Fruit fly (Drosophila melanogaster) whole organism, embryonic: ENCODE data around the gene CG6689.

Experiments used
- Aef1 ChIP-seq: fragments of 200-800 bp; sonication (Bioruptor generic); IDR thresholded peaks from 3 replicates; pipeline ENCODE4 v1.3.6; 2022; ENCODE audit warnings: missing biosample characterization, missing genetic modification characterization
- CG11456 ChIP-seq: fragments of 200-800 bp; sonication (Bioruptor generic); IDR thresholded peaks from 3 replicates; pipeline ENCODE4 v1.3.6; 2022; ENCODE audit warnings: missing biosample characterization, missing genetic modification characterization
- CG11504 ChIP-seq: fragments of 200-800 bp; sonication (Bioruptor generic); optimal IDR thresholded peaks from 3 replicates; lab custom pipeline; 2019; ENCODE audit warnings: missing biosample characterization, mild to moderate bottlenecking, missing genetic modification characterization, moderate library complexity
- CG11723 ChIP-seq: fragments of 200-800 bp; sonication (Bioruptor generic); optimal IDR thresholded peaks from 2 replicates; lab custom pipeline; 2017; ENCODE audit warnings: missing biosample characterization, mild to moderate bottlenecking, missing genetic modification characterization
- CG12236 ChIP-seq: fragments of 200-800 bp; sonication (Bioruptor generic); optimal IDR thresholded peaks from 2 replicates; lab custom pipeline; 2016; ENCODE audit warnings: missing biosample characterization, missing genetic modification characterization
- CG14014 ChIP-seq: fragments of 200-800 bp; sonication (Bioruptor generic); IDR thresholded peaks from 2 replicates; pipeline ENCODE4 v1.3.6; 2022; ENCODE audit warnings: missing biosample characterization, missing genetic modification characterization
- CG15479 ChIP-seq: fragments of 200-800 bp; sonication (Bioruptor generic); optimal IDR thresholded peaks from 3 replicates; lab custom pipeline; 2019; ENCODE audit warnings: missing biosample characterization, mild to moderate bottlenecking, missing genetic modification characterization, moderate library complexity
- CG17359 ChIP-seq: fragments of 200-800 bp; sonication (Bioruptor generic); optimal IDR thresholded peaks from 3 replicates; lab custom pipeline; 2018; ENCODE audit warnings: missing biosample characterization, mild to moderate bottlenecking, missing genetic modification characterization, moderate library complexity
- CG18476 ChIP-seq: fragments of 200-800 bp; sonication (Bioruptor generic); optimal IDR thresholded peaks from 2 replicates; lab custom pipeline; 2016; ENCODE audit warnings: missing biosample characterization, mild to moderate bottlenecking, missing genetic modification characterization
- CG2129 ChIP-seq: fragments of 200-800 bp; sonication (Bioruptor generic); IDR thresholded peaks from 2 replicates; pipeline ENCODE4 v1.3.6; 2022; ENCODE audit warnings: missing biosample characterization, missing genetic modification characterization; ENCODE audit not compliant: partially characterized antibody
- CG31365 ChIP-seq: fragments of 200-800 bp; sonication (Bioruptor generic); optimal IDR thresholded peaks from 2 replicates; lab custom pipeline; 2018; ENCODE audit warnings: missing biosample characterization, mild to moderate bottlenecking, missing genetic modification characterization
- CG3847 ChIP-seq: fragments of 200-800 bp; sonication (Bioruptor generic); IDR thresholded peaks from 2 replicates; pipeline ENCODE4 v1.3.6; 2022; ENCODE audit warnings: missing biosample characterization, missing genetic modification characterization
- CG6654 ChIP-seq: fragments of 200-800 bp; sonication (Bioruptor generic); optimal IDR thresholded peaks from 2 replicates; lab custom pipeline; 2017; ENCODE audit warnings: missing biosample characterization, mild to moderate bottlenecking, missing genetic modification characterization
- CG6854 ChIP-seq: fragments of 200-800 bp; sonication (Bioruptor generic); optimal IDR thresholded peaks from 3 replicates; lab custom pipeline; 2017; ENCODE audit warnings: missing biosample characterization, mild to moderate bottlenecking, missing genetic modification characterization
- CG7556 ChIP-seq: fragments of 200-800 bp; sonication (Bioruptor generic); optimal IDR thresholded peaks from 2 replicates; lab custom pipeline; 2017; ENCODE audit warnings: missing biosample characterization, mild to moderate bottlenecking, missing genetic modification characterization
- CG9727 ChIP-seq: fragments of 200-800 bp; sonication (Bioruptor generic); optimal IDR thresholded peaks from 3 replicates; lab custom pipeline; 2017; ENCODE audit warnings: missing biosample characterization, mild to moderate bottlenecking, missing genetic modification characterization
- Camta ChIP-seq: fragments of 200-800 bp; sonication (Bioruptor generic); optimal IDR thresholded peaks from 2 replicates; lab custom pipeline; 2016; ENCODE audit warnings: missing biosample characterization, missing genetic modification characterization
- CkIIα-i1 ChIP-seq: fragments of 200-800 bp; sonication (Bioruptor generic); IDR thresholded peaks from 2 replicates; pipeline ENCODE4 v1.3.6; 2022; ENCODE audit warnings: missing biosample characterization, missing genetic modification characterization
- D19A ChIP-seq: fragments of 200-800 bp; optimal IDR thresholded peaks from 3 replicates; lab custom pipeline; 2019; ENCODE audit warnings: missing biosample characterization, mild to moderate bottlenecking, missing genetic modification characterization, moderate library complexity
- Dek ChIP-seq: fragments of 200-800 bp; sonication (Bioruptor generic); optimal IDR thresholded peaks from 3 replicates; lab custom pipeline; 2019; ENCODE audit warnings: missing biosample characterization, mild to moderate bottlenecking, missing genetic modification characterization, moderate library complexity
- Dip3 ChIP-seq: fragments of 200-800 bp; sonication (Bioruptor generic); optimal IDR thresholded peaks from 3 replicates; lab custom pipeline; 2016; ENCODE audit warnings: missing biosample characterization, missing genetic modification characterization
- Drgx ChIP-seq: fragments of 200-800 bp; sonication (Bioruptor generic); IDR thresholded peaks from 2 replicates; pipeline ENCODE4 v1.3.6; 2022; ENCODE audit warnings: missing biosample characterization, missing genetic modification characterization
- E2f1 ChIP-seq: fragments of 200-800 bp; sonication (Bioruptor generic); IDR thresholded peaks from 2 replicates; pipeline ENCODE4 v1.3.6; 2022; ENCODE audit warnings: missing biosample characterization, missing genetic modification characterization
- E2f2 ChIP-seq: fragments of 200-800 bp; sonication (Bioruptor generic); IDR thresholded peaks from 2 replicates; pipeline ENCODE4 v1.3.6; 2022; ENCODE audit warnings: missing biosample characterization, missing genetic modification characterization
- ERR ChIP-seq: fragments of 200-800 bp; sonication (Bioruptor generic); optimal IDR thresholded peaks from 2 replicates; lab custom pipeline; 2016; ENCODE audit warnings: missing biosample characterization, missing genetic modification characterization
- Eip74EF ChIP-seq, 2 experiments: fragments of 200-800 bp in 1 of 2; fragments of >200 bp in 1 of 2; sonication (Bioruptor generic) in 1 of 2; optimal IDR thresholded peaks; 2 replicates each; lab custom pipeline; 2017 to 2019; ENCODE audit warnings: missing biosample characterization in 2 of 2, missing genetic modification characterization in 2 of 2, mild to moderate bottlenecking in 1 of 2, moderate library complexity in 1 of 2
- Ets65A ChIP-seq: fragments of 200-800 bp; sonication (Bioruptor generic); peaks from one replicate; lab custom pipeline; 2016; ENCODE audit warnings: missing biosample characterization, missing genetic modification characterization
- Fer1 ChIP-seq: fragments of 200-800 bp; sonication (Bioruptor generic); optimal IDR thresholded peaks from 2 replicates; lab custom pipeline; 2017; ENCODE audit warnings: missing biosample characterization, mild to moderate bottlenecking, missing genetic modification characterization
- GATAe ChIP-seq: fragments of 200-800 bp; sonication (Bioruptor generic); conservative IDR thresholded peaks from 2 replicates; pipeline ENCODE4 v1.3.6; 2022; ENCODE audit warnings: missing biosample characterization, missing genetic modification characterization
- H2.0 ChIP-seq: fragments of 200-800 bp; sonication (Bioruptor generic); IDR thresholded peaks from 2 replicates; pipeline ENCODE4 v1.3.6; 2022; ENCODE audit warnings: missing biosample characterization, missing genetic modification characterization
- HLH54F ChIP-seq: fragments of 200-800 bp; sonication (Bioruptor generic); optimal IDR thresholded peaks from 3 replicates; lab custom pipeline; 2016; ENCODE audit warnings: missing biosample characterization, missing genetic modification characterization
- Hey ChIP-seq: fragments of 200-800 bp; sonication (Bioruptor generic); optimal IDR thresholded peaks from 3 replicates; lab custom pipeline; 2018; ENCODE audit warnings: missing biosample characterization, mild to moderate bottlenecking, missing genetic modification characterization
- Hr39 ChIP-seq: fragments of >200 bp; optimal IDR thresholded peaks from 2 replicates; lab custom pipeline; 2017
- Med ChIP-seq: fragments of 200-800 bp; sonication (Bioruptor generic); peaks from one replicate; lab custom pipeline; 2016; ENCODE audit warnings: missing biosample characterization, missing genetic modification characterization, mild to moderate bottlenecking, inconsistent platforms, moderate library complexity
- Meics ChIP-seq: fragments of 200-800 bp; sonication (Bioruptor generic); optimal IDR thresholded peaks from 2 replicates; lab custom pipeline; 2017; ENCODE audit warnings: missing biosample characterization, mild to moderate bottlenecking, missing genetic modification characterization
- Poxn ChIP-seq: fragments of 200-800 bp; sonication (Bioruptor generic); IDR thresholded peaks from 2 replicates; pipeline ENCODE4 v1.3.6; 2022; ENCODE audit warnings: missing biosample characterization, missing genetic modification characterization
- Usf ChIP-seq: fragments of 200-800 bp; sonication (Bioruptor generic); optimal IDR thresholded peaks from 2 replicates; lab custom pipeline; 2017; ENCODE audit warnings: missing genotype, missing biosample characterization, missing genetic modification characterization
- ci ChIP-seq: fragments of 200-800 bp; sonication (Bioruptor generic); IDR thresholded peaks from 3 replicates; pipeline ENCODE4 v1.3.6; 2022; ENCODE audit warnings: missing biosample characterization, missing genetic modification characterization
- dmrt99B ChIP-seq: fragments of 200-800 bp; sonication (Bioruptor generic); optimal IDR thresholded peaks from 2 replicates; lab custom pipeline; 2018; ENCODE audit warnings: missing biosample characterization, mild to moderate bottlenecking, missing genetic modification characterization, moderate library complexity
- esg ChIP-seq: fragments of 200-800 bp; sonication (Bioruptor generic); conservative IDR thresholded peaks from 2 replicates; pipeline ENCODE4 v1.3.6; 2022; ENCODE audit warnings: missing biosample characterization, missing genetic modification characterization
- fd64A ChIP-seq: fragments of 200-800 bp; sonication (Bioruptor generic); optimal IDR thresholded peaks from 3 replicates; lab custom pipeline; 2018; ENCODE audit warnings: missing biosample characterization, mild to moderate bottlenecking, missing genetic modification characterization
- jumu ChIP-seq: fragments of 200-800 bp; sonication (Bioruptor generic); optimal IDR thresholded peaks from 3 replicates; lab custom pipeline; 2016; ENCODE audit warnings: missing biosample characterization, missing genetic modification characterization
- kay ChIP-seq: fragments of 200-800 bp; sonication (Bioruptor generic); optimal IDR thresholded peaks from 2 replicates; lab custom pipeline; 2016; ENCODE audit warnings: missing biosample characterization, missing genetic modification characterization
- odd ChIP-seq: fragments of 200-800 bp; sonication (Bioruptor generic); optimal IDR thresholded peaks from 2 replicates; lab custom pipeline; 2017; ENCODE audit warnings: missing biosample characterization, mild to moderate bottlenecking, missing genetic modification characterization
- row ChIP-seq: fragments of 200-800 bp; sonication (Bioruptor generic); IDR thresholded peaks from 3 replicates; pipeline ENCODE4 v1.3.6; 2022; ENCODE audit warnings: missing biosample characterization, missing genetic modification characterization
- sr ChIP-seq: fragments of 200-800 bp; sonication (Bioruptor generic); IDR thresholded peaks from 3 replicates; pipeline ENCODE4 v1.3.6; 2022; ENCODE audit warnings: missing biosample characterization, missing genetic modification characterization
- zfh2 ChIP-seq: fragments of 200-800 bp; sonication (Bioruptor generic); optimal IDR thresholded peaks from 2 replicates; lab custom pipeline; 2016; ENCODE audit warnings: missing biosample characterization, missing genetic modification characterization

CG6689 gene

DNA sequence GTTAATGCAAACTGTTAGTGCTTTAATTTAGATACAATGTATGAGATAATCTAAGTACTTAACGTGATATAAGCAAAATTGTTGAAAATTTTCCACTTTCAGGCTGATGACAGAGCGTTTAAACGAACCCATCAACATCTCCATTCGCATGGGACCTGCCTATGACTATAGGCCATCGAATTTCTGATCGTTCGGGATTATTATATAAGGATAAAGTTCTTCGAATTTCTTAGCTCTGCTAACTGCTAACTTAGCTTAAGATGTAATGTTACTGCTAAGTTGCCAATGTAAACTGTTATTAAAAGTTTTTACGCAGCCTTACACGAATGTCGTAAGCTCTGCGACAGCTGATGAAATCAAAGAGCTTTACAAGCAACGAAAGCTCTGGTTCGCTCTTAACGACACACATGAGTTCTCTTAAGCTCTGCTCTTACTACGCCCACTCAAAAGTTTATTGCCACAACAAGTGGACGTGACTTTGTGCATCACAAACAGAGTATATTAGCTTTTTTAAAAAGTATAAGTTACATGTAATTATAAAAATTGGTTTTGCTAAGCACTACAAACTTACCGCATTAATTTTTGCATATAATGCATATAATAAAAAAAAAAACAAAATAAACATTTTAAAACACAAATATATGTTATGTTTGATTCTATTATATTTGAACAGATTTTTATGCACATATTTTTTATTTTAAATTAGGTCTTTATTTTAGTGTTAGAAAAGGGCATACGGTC, 23.0 kb downstream of the CG6689 start (continued):
- TF ChIP-seq odd (GFP tag; lab: Kevin White, UChicago), result peak; percentile 98
- peak; percentile 100 for TF ChIP-seq dmrt99B
- peak; percentile 99 for TF ChIP-seq Ets65A (GFP tag; lab: Kevin White, UChicago)
- peak; percentile 87 for TF ChIP-seq CkIIα-i1 (GFP tag; lab: Robert Waterston, UW)
- peak; percentile 96 for TF ChIP-seq CG11723 (GFP tag; lab: Kevin White, UChicago)
- peak; percentile 98 for TF ChIP-seq GATAe (GFP tag; lab: Robert Waterston, UW)
- TF ChIP-seq ERR, result peak; percentile 39

DNA sequence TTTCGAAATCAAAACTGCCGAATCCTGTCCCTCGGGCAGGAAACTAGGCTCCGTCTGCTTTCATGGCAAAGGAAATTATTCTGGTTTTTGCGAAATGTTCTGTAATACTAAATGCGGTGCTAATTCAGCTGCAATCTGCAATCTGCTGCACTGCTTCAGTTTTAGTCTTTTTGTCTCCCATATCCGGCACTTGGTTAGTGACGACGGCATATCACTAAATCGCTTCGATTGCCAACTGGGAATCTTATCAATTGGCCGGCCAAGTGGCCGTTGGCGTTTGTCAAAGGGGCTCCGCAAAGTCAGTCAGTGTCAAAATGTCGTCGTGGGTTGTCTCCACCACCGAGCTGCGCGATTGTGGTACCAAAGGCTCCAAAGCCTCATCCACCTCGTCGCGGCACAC, 24.1 kb downstream of the CG6689 start, which contains the start of gene CG18577:
Gene CG18577 (plus strand): TSS at position 301 of the 400 bp plus-strand sequence.
- 0 out of 3 replicates have a peak, but pooled peaks have one; percentile 5 for TF ChIP-seq CG11456 (GFP tag; lab: Robert Waterston, UW)
- TF ChIP-seq fd64A (GFP tag; lab: Kevin White, UChicago), result no peak
- peak; percentile 41 for TF ChIP-seq Hey (tag; lab: Kevin White, UChicago)
- peak; percentile 87 for TF ChIP-seq Med (GFP tag; lab: Kevin White, UChicago)
- TF ChIP-seq Meics (GFP tag; lab: Kevin White, UChicago), result peak; percentile 55
- TF ChIP-seq GATAe (GFP tag; lab: Robert Waterston, UW), result peak; percentile 18; the same call in 1 of the 2 replicates
- TF ChIP-seq, all 482 proteins: peak for 5

DNA sequence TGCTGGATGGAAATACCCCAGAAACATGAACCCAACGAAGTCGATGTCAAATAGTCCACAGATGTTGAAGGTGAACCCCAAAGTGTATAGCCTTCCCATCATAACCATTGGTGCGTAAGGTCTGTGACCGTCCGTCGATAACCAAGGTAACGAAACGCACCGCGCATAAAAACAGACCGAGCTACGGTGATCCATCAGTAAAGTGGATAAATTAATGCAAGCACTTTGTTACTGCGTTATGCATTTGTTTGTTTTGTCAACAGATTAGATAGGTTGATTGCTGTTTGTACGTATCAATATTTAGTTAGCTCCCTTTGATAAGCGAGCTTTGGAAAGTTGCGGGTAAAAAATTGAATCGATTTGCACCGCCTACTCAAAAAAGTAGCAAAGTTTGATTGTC, 41.6 kb downstream of the CG6689 start:
- TF ChIP-seq D19A (tag; lab: Kevin White, UChicago) (no peak), CG3847 (GFP tag; lab: Robert Waterston, UW) (no peak), Fer1 (GFP tag; lab: Kevin White, UChicago) (peak; percentile 22), esg (no peak), Drgx (GFP tag; lab: Robert Waterston, UW) (no peak), ci (GFP tag; lab: Robert Waterston, UW) (0 out of 3 replicates have a peak, but pooled peaks have one; percentile 14), CG17359 (tag; lab: Kevin White, UChicago) (no peak), CG2129 (GFP tag; lab: Robert Waterston, UW) (no peak), CG7556 (no peak), zfh2 (GFP tag; lab: Kevin White, UChicago) (no peak), CG12236 (no peak), HLH54F (GFP tag; lab: Kevin White, UChicago) (no peak), jumu (no peak), CG6854 (GFP tag; lab: Kevin White, UChicago) (no peak), Camta (GFP tag; lab: Kevin White, UChicago) (no peak), CG11504 (peak; percentile 37), Poxn (GFP tag; lab: Robert Waterston, UW) (no peak), sr (GFP tag; lab: Robert Waterston, UW) (no peak), Meics (GFP tag; lab: Kevin White, UChicago) (peak; percentile 90), Aef1 (no peak), CG18476 (GFP tag; lab: Kevin White, UChicago) (no peak), E2f1 (GFP tag; lab: Robert Waterston, UW) (no peak), CG31365 (tag; lab: Kevin White, UChicago) (no peak), CG14014 (no peak), Eip74EF (GFP tag; optimal IDR thresholded peaks at IDR 0.05; lab: Kevin White, UChicago) (no peak), Dip3 (GFP tag; lab: Kevin White, UChicago) (no peak), E2f2 (GFP tag; lab: Robert Waterston, UW) (no peak), Hr39 (lab: Kevin White, UChicago) (no peak), CG15479 (GFP tag; lab: Kevin White, UChicago) (no peak), H2.0 (GFP tag; lab: Robert Waterston, UW) (no peak), CkIIα-i1 (GFP tag; lab: Robert Waterston, UW) (no peak), CG6654 (GFP tag; lab: Kevin White, UChicago) (no peak), Usf (GFP tag; lab: Kevin White, UChicago) (no peak), kay (GFP tag; lab: Kevin White, UChicago) (no peak), CG9727 (GFP tag; lab: Kevin White, UChicago) (no peak), Dek (tag; lab: Kevin White, UChicago) (no peak), row (peak; percentile 13; the same call in 1 of the 3 replicates)
